Comparison of ENCODE assay signal across 3 fruit fly cellular contexts in the genomic region with DNA sequence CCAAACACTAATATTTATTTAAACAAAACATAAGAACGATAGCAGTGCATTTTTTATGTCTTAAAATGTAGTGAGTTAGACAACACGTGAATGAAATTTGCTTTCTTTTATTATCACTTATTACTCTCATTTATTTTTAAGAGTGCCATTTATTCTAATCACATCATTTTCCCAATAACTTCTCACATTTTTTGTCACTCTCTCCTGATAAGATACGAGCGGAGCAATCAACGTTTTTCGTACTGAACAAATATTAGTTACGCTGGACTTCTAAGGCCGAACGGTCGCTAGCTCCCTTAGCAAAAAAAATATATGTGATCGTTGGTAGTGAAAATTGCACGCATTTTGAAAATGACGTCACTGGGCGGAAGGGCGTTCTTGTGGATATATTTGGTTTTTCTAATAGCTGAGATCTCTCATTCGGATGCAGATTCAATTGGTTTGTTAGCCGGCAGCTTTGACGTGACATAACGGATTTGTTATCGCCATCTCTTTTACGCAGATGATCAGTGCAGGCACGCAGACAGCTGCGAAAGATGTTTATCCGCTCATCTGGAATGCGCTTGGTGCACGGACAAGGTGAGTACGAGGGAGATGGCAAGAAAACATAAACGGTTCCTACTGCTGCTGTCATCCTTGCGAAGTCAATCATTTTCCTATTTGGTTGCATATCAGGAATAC.
A peak's percentile ranks its signal among the peaks of the same experiment; 100 is the strongest.
TF ChIP-seq lines count a peak whose summit lies in the region.

A gene (plus strand): TSS at position 251 of the 681 bp plus-strand sequence.

- no peak for TF ChIP-seq CTCF in whole organism, embryonic (GFP tag; optimal IDR thresholded peaks at IDR 0.05; lab: Kevin White, UChicago)

TF ChIP-seq in whole organism, adult, 20 proteins besides CTCF, POLR2A, EP300 and RAD21:
- TF ChIP-seq Mnt (GFP tag; optimal IDR thresholded peaks at IDR 0.05; lab: Kevin White, UChicago) (peak; percentile 48), kay (GFP tag; lab: Kevin White, UChicago; ENCODE audit: borderline replicate concordance) (no peak)

TF ChIP-seq in whole organism, embryonic, 481 proteins besides CTCF, POLR2A, EP300 and RAD21:
- TF ChIP-seq grn (GFP tag; optimal IDR thresholded peaks at IDR 0.05; lab: Kevin White, UChicago) (peak; percentile 71), cwo (GFP tag; optimal IDR thresholded peaks at IDR 0.05; lab: Kevin White, UChicago) (peak; percentile 45), Blimp-1 (GFP tag; optimal IDR thresholded peaks at IDR 0.05; lab: Kevin White, UChicago) (no peak), CG10321 (GFP tag; IDR thresholded peaks at IDR 0.05; lab: Robert Waterston, UW) (0 out of 2 replicates have a peak, but pooled peaks have one; percentile 35), Pdp1 (GFP tag; optimal IDR thresholded peaks at IDR 0.05; lab: Kevin White, UChicago) (peak in 1 of 2 experiments; percentile 63), ac (GFP tag; optimal IDR thresholded peaks at IDR 0.05; lab: Kevin White, UChicago) (peak; percentile 4), sqz (GFP tag; optimal IDR thresholded peaks at IDR 0.05; lab: Kevin White, UChicago) (peak; percentile 29), mirr (GFP tag; optimal IDR thresholded peaks at IDR 0.05; lab: Kevin White, UChicago) (peak; percentile 38), Jarid2 (GFP tag; optimal IDR thresholded peaks at IDR 0.05; lab: Kevin White, UChicago) (peak; percentile 53), CG1832 (GFP tag; optimal IDR thresholded peaks at IDR 0.05; lab: Kevin White, UChicago) (peak; percentile 44), amos (GFP tag; IDR thresholded peaks at IDR 0.05; lab: Robert Waterston, UW; ENCODE audit: partially characterized antibody) (0 out of 2 replicates have a peak, but pooled peaks have one; percentile 6), GATAe (GFP tag; conservative IDR thresholded peaks at IDR 0.05; lab: Robert Waterston, UW) (peak; percentile 30; the same call in 1 of the 2 replicates), CG15479 (GFP tag; optimal IDR thresholded peaks at IDR 0.05; lab: Kevin White, UChicago) (peak; percentile 58), zen (tag; optimal IDR thresholded peaks at IDR 0.05; lab: Kevin White, UChicago) (peak; percentile 3), Trl (optimal IDR thresholded peaks at IDR 0.05; lab: Kevin White, UChicago) (peak in 1 of 2 experiments; percentile 20), Trl (GFP tag; optimal IDR thresholded peaks at IDR 0.05; lab: Kevin White, UChicago) (no peak), Scr (GFP tag; IDR thresholded peaks at IDR 0.05; lab: Robert Waterston, UW; ENCODE audit: partially characterized antibody) (no peak), CG11504 (tag; optimal IDR thresholded peaks at IDR 0.05; lab: Kevin White, UChicago) (no peak), Usf (GFP tag; optimal IDR thresholded peaks at IDR 0.05; lab: Kevin White, UChicago) (no peak), bsh (GFP tag; optimal IDR thresholded peaks at IDR 0.05; lab: Kevin White, UChicago) (no peak), Mad (GFP tag; optimal IDR thresholded peaks at IDR 0.05; lab: Kevin White, UChicago) (no peak), eve (GFP tag; optimal IDR thresholded peaks at IDR 0.05; lab: Kevin White, UChicago) (peak in 1 of 2 experiments; percentile 40), tll (GFP tag; optimal IDR thresholded peaks at IDR 0.05; lab: Kevin White, UChicago) (peak; percentile 28), gro (GFP tag; optimal IDR thresholded peaks at IDR 0.05; lab: Kevin White, UChicago) (peak; percentile 20), CG8290 (GFP tag; optimal IDR thresholded peaks at IDR 0.05; lab: Kevin White, UChicago) (no peak), CG8290 (tag; optimal IDR thresholded peaks at IDR 0.05; lab: Kevin White, UChicago) (no peak), sd (tag; optimal IDR thresholded peaks at IDR 0.05; lab: Kevin White, UChicago) (peak; percentile 54), CG2199 (GFP tag; IDR thresholded peaks at IDR 0.05; lab: Robert Waterston, UW) (0 out of 3 replicates have a peak, but pooled peaks have one; percentile 80), CG17359 (tag; optimal IDR thresholded peaks at IDR 0.05; lab: Kevin White, UChicago) (peak; percentile 8), Med (GFP tag; lab: Kevin White, UChicago) (peak; percentile 65), CG12942 (GFP tag; optimal IDR thresholded peaks at IDR 0.05; lab: Kevin White, UChicago) (no peak), mld (GFP tag; IDR thresholded peaks at IDR 0.05; lab: Robert Waterston, UW; ENCODE audit: partially characterized antibody) (0 out of 3 replicates have a peak, but pooled peaks have one; percentile 10), Sox100B (GFP tag; optimal IDR thresholded peaks at IDR 0.05; lab: Kevin White, UChicago) (no peak), Hr39 (optimal IDR thresholded peaks at IDR 0.05; lab: Kevin White, UChicago) (no peak), emc (GFP tag; optimal IDR thresholded peaks at IDR 0.05; lab: Kevin White, UChicago) (no peak), CG14441 (GFP tag; IDR thresholded peaks at IDR 0.05; lab: Robert Waterston, UW) (no peak), exex (tag; optimal IDR thresholded peaks at IDR 0.05; lab: Kevin White, UChicago) (peak; percentile 61)

TF ChIP-seq in whole organism, prepupa, 60 proteins besides CTCF, POLR2A, EP300 and RAD21:
- TF ChIP-seq vri (GFP tag; optimal IDR thresholded peaks at IDR 0.05; lab: Kevin White, UChicago) (peak; percentile 63), CG6854 (GFP tag; optimal IDR thresholded peaks at IDR 0.05; lab: Kevin White, UChicago) (no peak), fkh (GFP tag; optimal IDR thresholded peaks at IDR 0.05; lab: Kevin White, UChicago) (peak; percentile 24), CG11902 (GFP tag; optimal IDR thresholded peaks at IDR 0.05; lab: Kevin White, UChicago) (no peak)
